Fruit fly (Drosophila melanogaster): ENCODE measurements around the gene beat-Vb.

The beat-Vb gene

dm6 chr3R:12960929-12961855 is 45.3 kb downstream of the beat-Vb start, which contains the start of gene Spc25 (continued):
- TF ChIP-seq CG10267 (tag; optimal IDR thresholded peaks at IDR 0.05) = peak; percentile 45
- no peak for TF ChIP-seq CTCF (GFP tag; optimal IDR thresholded peaks at IDR 0.05)
- peak; percentile 88 for TF ChIP-seq CG14860 (GFP tag; IDR thresholded peaks at IDR 0.05; ENCODE audit: partially characterized antibody)
- peak; percentile 55 for TF ChIP-seq CG13624 (GFP tag; optimal IDR thresholded peaks at IDR 0.05)
- peak; percentile 19 for TF ChIP-seq NC2α (GFP tag; optimal IDR thresholded peaks at IDR 0.05)
- TF ChIP-seq CG10462 (GFP tag; optimal IDR thresholded peaks at IDR 0.05) = no peak
- peak; percentile 22 for TF ChIP-seq CG8388 (GFP tag; optimal IDR thresholded peaks at IDR 0.05)
- TF ChIP-seq CG14710 (tag; optimal IDR thresholded peaks at IDR 0.05) = peak; percentile 58
- no peak for TF ChIP-seq Blimp-1 (GFP tag; optimal IDR thresholded peaks at IDR 0.05)
- 0 out of 2 replicates have a peak, but pooled peaks have one; percentile 36 for TF ChIP-seq HLH3B (GFP tag; IDR thresholded peaks at IDR 0.05)
- TF ChIP-seq schlank (tag; optimal IDR thresholded peaks at IDR 0.05) = no peak
- TF ChIP-seq Abd-B (GFP tag; optimal IDR thresholded peaks at IDR 0.05) = no peak
- TF ChIP-seq CG12391 (tag; optimal IDR thresholded peaks at IDR 0.05) = peak; percentile 51
- TF ChIP-seq CG32532 (GFP tag; IDR thresholded peaks at IDR 0.05) = peak; percentile 66
- TF ChIP-seq knrl (GFP tag; IDR thresholded peaks at IDR 0.05; ENCODE audit: partially characterized antibody) = peak; percentile 95
- TF ChIP-seq Six4 (GFP tag; optimal IDR thresholded peaks at IDR 0.05) = no peak
- no peak for TF ChIP-seq h (optimal IDR thresholded peaks at IDR 0.05)
- peak; percentile 97 for TF ChIP-seq CG13287 (GFP tag; IDR thresholded peaks at IDR 0.05; ENCODE audit: partially characterized antibody)
- no peak for TF ChIP-seq CG4328 (GFP tag; optimal IDR thresholded peaks at IDR 0.05)
- TF ChIP-seq CG14441 (GFP tag; IDR thresholded peaks at IDR 0.05) = peak; percentile 50; the same call in 1 of the 2 replicates
- peak; percentile 58 for TF ChIP-seq Atf6 (GFP tag; IDR thresholded peaks at IDR 0.05)
- TF ChIP-seq CG4424 (GFP tag; optimal IDR thresholded peaks at IDR 0.05) = peak; percentile 32
- peak; percentile 38 for TF ChIP-seq CG13775 (GFP tag; optimal IDR thresholded peaks at IDR 0.05)
- no peak for TF ChIP-seq wor (GFP tag; IDR thresholded peaks at IDR 0.05)
- peak; percentile 9 for TF ChIP-seq CG3281 (GFP tag; optimal IDR thresholded peaks at IDR 0.05)
- TF ChIP-seq CG7963 (GFP tag; IDR thresholded peaks at IDR 0.05; ENCODE audit: partially characterized antibody) = peak; percentile 87
- TF ChIP-seq fu2 (GFP tag; optimal IDR thresholded peaks at IDR 0.05) = peak; percentile 64
- TF ChIP-seq dan (GFP tag; IDR thresholded peaks at IDR 0.05) = no peak
- TF ChIP-seq CG16813 (GFP tag; IDR thresholded peaks at IDR 0.05; ENCODE audit: partially characterized antibody) = peak; percentile 95
- TF ChIP-seq shn (GFP tag; optimal IDR thresholded peaks at IDR 0.05) = peak; percentile 69
- TF ChIP-seq CG4707 (GFP tag; optimal IDR thresholded peaks at IDR 0.05) = no peak
- TF ChIP-seq nerfin-1 (tag; optimal IDR thresholded peaks at IDR 0.05) = no peak
- TF ChIP-seq Eip74EF (GFP tag; optimal IDR thresholded peaks at IDR 0.05) = no peak
- TF ChIP-seq Ptx1 (GFP tag; IDR thresholded peaks at IDR 0.05) = 0 out of 2 replicates have a peak, but pooled peaks have one; percentile 39
- no peak for TF ChIP-seq CG12769 (tag; optimal IDR thresholded peaks at IDR 0.05)
- TF ChIP-seq CG12942 (GFP tag; optimal IDR thresholded peaks at IDR 0.05) = peak; percentile 45
- TF ChIP-seq CG1233 (GFP tag; optimal IDR thresholded peaks at IDR 0.05) = no peak
- TF ChIP-seq Atf-2 (GFP tag; optimal IDR thresholded peaks at IDR 0.05) = peak; percentile 46
- TF ChIP-seq wdn (GFP tag; IDR thresholded peaks at IDR 0.05) = no peak
- TF ChIP-seq Asciz (GFP tag; optimal IDR thresholded peaks at IDR 0.05) = no peak
- TF ChIP-seq chinmo (GFP tag; IDR thresholded peaks at IDR 0.05; ENCODE audit: partially characterized antibody) = peak; percentile 75; the same call in 1 of the 4 replicates
- peak; percentile 33 for TF ChIP-seq CG9817 (tag; optimal IDR thresholded peaks at IDR 0.05)
- peak; percentile 20 for TF ChIP-seq BtbVII (GFP tag; optimal IDR thresholded peaks at IDR 0.05)
- TF ChIP-seq cad (GFP tag; optimal IDR thresholded peaks at IDR 0.05) = no peak
- TF ChIP-seq ap (GFP tag; IDR thresholded peaks at IDR 0.05) = no peak
- TF ChIP-seq CG9932 (GFP tag; IDR thresholded peaks at IDR 0.05) = peak; percentile 92
- peak; percentile 52 for TF ChIP-seq CG9609 (GFP tag; optimal IDR thresholded peaks at IDR 0.05)
- TF ChIP-seq CG4360 (GFP tag; IDR thresholded peaks at IDR 0.05) = no peak

All from whole organism, embryonic.